Fruit fly (Drosophila melanogaster): Measurements from ENCODE around the gene Polr1E.

dm6 chr3R:18274328-18275098, 27.0 kb downstream of the Polr1E start, which contains the start of the genes Vps39 and eIF1A:
- TF ChIP-seq bowl (GFP tag; IDR thresholded peaks at IDR 0.05) = no peak
- TF ChIP-seq CG14050 (GFP tag; IDR thresholded peaks at IDR 0.05) = no peak
